Fruit fly (Drosophila melanogaster) S2 (cell line): ENCODE measurements around the gene hob.

ENCODE experiments used
- CG8478 ChIP-seq: fragments of >200 bp; optimal IDR thresholded peaks from 2 replicates; lab custom pipeline; 2018
- CTCF ChIP-seq, 2 experiments: fragments of >200 bp; optimal IDR thresholded peaks; 2 replicates each; lab custom pipeline; 2018

The hob gene

dm6 chr3L:3225769-3226457 is 7.2 kb upstream of the hob start:
- TF ChIP-seq CTCF (optimal IDR thresholded peaks at IDR 0.05; lab: Kevin White, UChicago), result no peak
- TF ChIP-seq CG8478 (lab: Kevin White, UChicago), result no peak

dm6 chr3L:3224740-3225719 is 6.3 kb upstream of the hob start, which contains the start of gene Larp4B:
TSS of gene Larp4B (plus strand) at chr3L:3224838.
- peak in 1 of 2 experiments; percentile 61 for TF ChIP-seq CTCF (optimal IDR thresholded peaks at IDR 0.05; lab: Kevin White, UChicago)
- no peak for TF ChIP-seq CG8478 (lab: Kevin White, UChicago)

dm6 chr3L:3223390-3223914 is 4.7 kb upstream of the hob start:
- no peak for TF ChIP-seq CTCF (optimal IDR thresholded peaks at IDR 0.05; lab: Kevin White, UChicago)

dm6 chr3L:3222643-3223389 is 4.1 kb upstream of the hob start, which contains the start of the genes RpL28 and eIF1:
TSS of gene RpL28 (minus strand) at chr3L:3222960.
TSS of gene eIF1 (plus strand) at chr3L:3223341.
- TF ChIP-seq CTCF (optimal IDR thresholded peaks at IDR 0.05; lab: Kevin White, UChicago) (no peak), CG8478 (lab: Kevin White, UChicago) (no peak)

- no peak for TF ChIP-seq CTCF (optimal IDR thresholded peaks at IDR 0.05; lab: Kevin White, UChicago)
- TF ChIP-seq CG8478 (lab: Kevin White, UChicago), result no peak
Measured at dm6 chr3L:3208895-3209294, 9.8 kb downstream of the hob start, which contains the start of the genes CG32269 and CG32270. TSS of gene CG32269 (minus strand) at chr3L:3208985. TSS of gene CG32270 (minus strand) at chr3L:3208985.

- TF ChIP-seq CTCF (optimal IDR thresholded peaks at IDR 0.05; lab: Kevin White, UChicago), result no peak
- TF ChIP-seq CG8478 (lab: Kevin White, UChicago), result no peak
Measured at dm6 chr3L:3206263-3206662, 12.5 kb downstream of the hob start, which contains the start of gene CG33160. TSS of gene CG33160 (minus strand) at chr3L:3206363.

dm6 chr3L:3205349-3205748 is 13.4 kb downstream of the hob start, which contains the start of gene CG32277:
TSS of gene CG32277 (minus strand) at chr3L:3205449.
- TF ChIP-seq CG8478 (lab: Kevin White, UChicago), result no peak
- TF ChIP-seq CTCF (optimal IDR thresholded peaks at IDR 0.05; lab: Kevin White, UChicago), result no peak

- TF ChIP-seq CTCF (optimal IDR thresholded peaks at IDR 0.05; lab: Kevin White, UChicago), result no peak
Measured at dm6 chr3L:3204348-3204747, 14.4 kb downstream of the hob start, which contains the start of gene CG33159. TSS of gene CG33159 (minus strand) at chr3L:3204448.

- TF ChIP-seq CG8478 (lab: Kevin White, UChicago) (no peak), CTCF (optimal IDR thresholded peaks at IDR 0.05; lab: Kevin White, UChicago) (no peak)
Measured at dm6 chr3L:3203062-3203461, 15.7 kb downstream of the hob start, which contains the start of gene CG32271. TSS of gene CG32271 (minus strand) at chr3L:3203162.

dm6 chr3L:3198447-3199402 is 20.0 kb downstream of the hob start, which contains the start of the genes CG32276 and gry:
TSS of gene CG32276 (minus strand) at chr3L:3199047.
TSS of gene gry (plus strand) at chr3L:3199090.
- TF ChIP-seq CG8478 (lab: Kevin White, UChicago), result no peak
- no peak for TF ChIP-seq CTCF (optimal IDR thresholded peaks at IDR 0.05; lab: Kevin White, UChicago)

- TF ChIP-seq CTCF (optimal IDR thresholded peaks at IDR 0.05; lab: Kevin White, UChicago) (peak in 1 of 2 experiments; percentile 39), CG8478 (lab: Kevin White, UChicago) (no peak)
Measured at dm6 chr3L:3197464-3197863, 21.3 kb downstream of the hob start, which contains the start of gene CG14966. TSS of gene CG14966 (minus strand) at chr3L:3197631.

dm6 chr3L:3194059-3194458 is 24.7 kb downstream of the hob start:
- TF ChIP-seq CG8478 (lab: Kevin White, UChicago), result no peak
- no peak for TF ChIP-seq CTCF (optimal IDR thresholded peaks at IDR 0.05; lab: Kevin White, UChicago)
